Worm (Caenorhabditis elegans): ENCODE measurements around the gene bcf-1.

DNA sequence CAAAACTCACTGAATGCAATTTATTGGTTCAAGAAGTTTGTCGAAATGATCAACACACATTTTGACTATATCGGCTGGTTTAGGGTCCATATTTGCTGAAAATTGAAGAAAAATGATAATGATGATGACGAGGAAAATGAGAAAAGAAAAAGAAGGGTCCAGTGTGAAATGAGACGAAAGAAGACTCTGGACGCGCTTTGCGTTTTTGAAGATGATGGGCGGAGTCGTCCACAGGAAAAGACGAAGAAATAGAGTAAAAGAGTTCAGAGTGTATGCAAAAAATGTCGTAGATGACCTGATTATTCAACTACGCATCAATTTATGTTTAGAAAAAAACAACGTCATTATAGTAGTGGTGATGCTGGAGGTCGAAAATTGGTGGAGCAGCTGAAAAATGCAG, 33.7 kb downstream of the bcf-1 start, which contains the start of gene F13H6.5:
- TF ChIP-seq unc-62 (GFP tag; optimal IDR thresholded peaks at IDR 0.05) (no peak), gmeb-1 (tag; optimal IDR thresholded peaks at IDR 0.05) (no peak), lin-13 (GFP tag; optimal IDR thresholded peaks at IDR 0.05) (no peak), ztf-11 (tag; optimal IDR thresholded peaks at IDR 0.05) (no peak), nhr-11 (tag; optimal IDR thresholded peaks at IDR 0.05) (no peak), lsy-2 (tag; optimal IDR thresholded peaks at IDR 0.05) (no peak), fos-1 (tag; optimal IDR thresholded peaks at IDR 0.05) (no peak), sma-3 (GFP tag; optimal IDR thresholded peaks at IDR 0.05) (no peak), nhr-237 (tag; optimal IDR thresholded peaks at IDR 0.05) (no peak), ama-1 (optimal IDR thresholded peaks at IDR 0.05) (no peak), mdl-1 (tag; optimal IDR thresholded peaks at IDR 0.05) (no peak), aly-2 (tag; optimal IDR thresholded peaks at IDR 0.05) (no peak), zag-1 (tag; optimal IDR thresholded peaks at IDR 0.05) (no peak), ZK546.5 (tag; optimal IDR thresholded peaks at IDR 0.05) (no peak)

Data from whole organism, L2 larva.